Fruit fly (Drosophila melanogaster) whole organism, embryonic: ENCODE measurements around the gene Obp99d.
A peak's percentile ranks its signal among the peaks of the same experiment; 100 is the strongest.

Experiments
- ATbp ChIP-seq: fragments of 200-800 bp; sonication (Bioruptor generic); optimal IDR thresholded peaks from 2 replicates; lab custom pipeline; 2017; ENCODE audit warnings: missing biosample characterization, mild to moderate bottlenecking, missing genetic modification characterization, missing genetic modification reagents
- Asciz ChIP-seq: fragments of 200-800 bp; sonication (Bioruptor generic); optimal IDR thresholded peaks from 2 replicates; lab custom pipeline; 2017; ENCODE audit warnings: missing biosample characterization, mild to moderate bottlenecking, missing genetic modification characterization, missing genetic modification reagents
- Atf-2 ChIP-seq: fragments of 200-800 bp; sonication (Bioruptor generic); optimal IDR thresholded peaks from 2 replicates; lab custom pipeline; 2016; ENCODE audit warnings: missing biosample characterization, missing genetic modification characterization
- CG10979 ChIP-seq: fragments of 200-800 bp; sonication (Bioruptor generic); optimal IDR thresholded peaks from 2 replicates; lab custom pipeline; 2018; ENCODE audit warnings: missing biosample characterization, mild to moderate bottlenecking, missing genetic modification characterization, moderate library complexity
- CG1233 ChIP-seq: fragments of 200-800 bp; sonication (Bioruptor generic); optimal IDR thresholded peaks from 4 replicates; lab custom pipeline; 2018; ENCODE audit warnings: missing biosample characterization, mild to moderate bottlenecking, missing genetic modification characterization
- CG15601 ChIP-seq: fragments of 200-800 bp; sonication (Bioruptor generic); optimal IDR thresholded peaks from 3 replicates; lab custom pipeline; 2019; ENCODE audit warnings: missing biosample characterization, mild to moderate bottlenecking, missing genetic modification characterization, moderate library complexity
- CG1647 ChIP-seq: fragments of 200-800 bp; sonication (Bioruptor generic); optimal IDR thresholded peaks from 3 replicates; lab custom pipeline; 2016; ENCODE audit warnings: missing biosample characterization, missing genetic modification characterization
- CG17361 ChIP-seq: fragments of 200-800 bp; sonication (Bioruptor generic); IDR thresholded peaks from 3 replicates; pipeline ENCODE4 v1.3.6; 2022; ENCODE audit warnings: missing biosample characterization, missing genetic modification characterization
- CG17568 ChIP-seq: fragments of 200-800 bp; sonication (Bioruptor generic); optimal IDR thresholded peaks from 2 replicates; lab custom pipeline; 2018; ENCODE audit warnings: missing biosample characterization, mild to moderate bottlenecking, missing genetic modification characterization, moderate library complexity
- CG18619 ChIP-seq: fragments of 200-800 bp; sonication (Bioruptor generic); optimal IDR thresholded peaks from 3 replicates; lab custom pipeline; 2017; ENCODE audit warnings: missing biosample characterization, mild to moderate bottlenecking, missing genetic modification characterization
- CG2120 ChIP-seq: fragments of 200-800 bp; sonication (Bioruptor generic); optimal IDR thresholded peaks from 3 replicates; lab custom pipeline; 2016; ENCODE audit warnings: missing biosample characterization, missing genetic modification characterization
- CG2202 ChIP-seq: fragments of 200-800 bp; sonication (Bioruptor generic); optimal IDR thresholded peaks from 2 replicates; lab custom pipeline; 2018; ENCODE audit warnings: missing biosample characterization, mild to moderate bottlenecking, missing genetic modification characterization
- CG2712 ChIP-seq: fragments of 200-800 bp; optimal IDR thresholded peaks from 3 replicates; lab custom pipeline; 2019; ENCODE audit warnings: missing biosample characterization, mild to moderate bottlenecking, missing genetic modification characterization, moderate library complexity
- CG2889 ChIP-seq: fragments of 200-800 bp; sonication (Bioruptor generic); IDR thresholded peaks from 3 replicates; pipeline ENCODE4 v1.3.6; 2022; ENCODE audit warnings: missing biosample characterization, missing genetic modification characterization
- CG3163 ChIP-seq: fragments of 200-800 bp; sonication (Bioruptor generic); optimal IDR thresholded peaks from 3 replicates; lab custom pipeline; 2016; ENCODE audit warnings: missing biosample characterization, missing genetic modification characterization
- CG32767 ChIP-seq: fragments of 200-800 bp; sonication (Bioruptor generic); IDR thresholded peaks from 2 replicates; pipeline ENCODE4 v1.3.6; 2022; ENCODE audit warnings: missing biosample characterization, missing genetic modification characterization
- CG33557 ChIP-seq: fragments of 200-800 bp; sonication (Bioruptor generic); optimal IDR thresholded peaks from 2 replicates; lab custom pipeline; 2019; ENCODE audit warnings: missing biosample characterization, mild to moderate bottlenecking, missing genetic modification characterization, moderate library complexity
- CG42726 ChIP-seq: fragments of 200-800 bp; sonication (Bioruptor generic); IDR thresholded peaks from 2 replicates; pipeline ENCODE4 v1.3.6; 2022; ENCODE audit warnings: missing biosample characterization, missing genetic modification characterization; ENCODE audit not compliant: partially characterized antibody
- CG4424 ChIP-seq: fragments of 200-800 bp; sonication (Bioruptor generic); optimal IDR thresholded peaks from 3 replicates; lab custom pipeline; 2016; ENCODE audit warnings: missing biosample characterization, missing genetic modification characterization
- CG7556 ChIP-seq: fragments of 200-800 bp; sonication (Bioruptor generic); optimal IDR thresholded peaks from 2 replicates; lab custom pipeline; 2017; ENCODE audit warnings: missing biosample characterization, mild to moderate bottlenecking, missing genetic modification characterization
- CG7786 ChIP-seq: fragments of 200-800 bp; sonication (Bioruptor generic); optimal IDR thresholded peaks from 2 replicates; lab custom pipeline; 2016; ENCODE audit warnings: missing biosample characterization, missing genetic modification characterization
- Doc3 ChIP-seq: fragments of 200-800 bp; sonication (Bioruptor generic); IDR thresholded peaks from 3 replicates; pipeline ENCODE4 v1.3.6; 2022; ENCODE audit warnings: missing biosample characterization, missing genetic modification characterization; ENCODE audit not compliant: partially characterized antibody
- E2f2 ChIP-seq: fragments of 200-800 bp; sonication (Bioruptor generic); IDR thresholded peaks from 2 replicates; pipeline ENCODE4 v1.3.6; 2022; ENCODE audit warnings: missing biosample characterization, missing genetic modification characterization
- HLH54F ChIP-seq: fragments of 200-800 bp; sonication (Bioruptor generic); optimal IDR thresholded peaks from 3 replicates; lab custom pipeline; 2016; ENCODE audit warnings: missing biosample characterization, missing genetic modification characterization
- Hmx ChIP-seq: fragments of 200-800 bp; sonication (Bioruptor generic); optimal IDR thresholded peaks from 2 replicates; lab custom pipeline; 2016; ENCODE audit warnings: missing biosample characterization, missing genetic modification characterization
- Mad ChIP-seq: fragments of 200-800 bp; sonication (Bioruptor generic); optimal IDR thresholded peaks from 2 replicates; lab custom pipeline; 2016; ENCODE audit warnings: missing biosample characterization, missing genetic modification characterization
- Med ChIP-seq: fragments of 200-800 bp; sonication (Bioruptor generic); peaks from one replicate; lab custom pipeline; 2016; ENCODE audit warnings: missing biosample characterization, missing genetic modification characterization, mild to moderate bottlenecking, inconsistent platforms, moderate library complexity
- Rfx ChIP-seq: fragments of 200-800 bp; sonication (Bioruptor generic); IDR thresholded peaks from 2 replicates; pipeline ENCODE4 v1.3.6; 2022; ENCODE audit warnings: missing biosample characterization, missing genetic modification characterization
- Scr ChIP-seq: fragments of 200-800 bp; sonication (Bioruptor generic); IDR thresholded peaks from 2 replicates; pipeline ENCODE4 v1.3.6; 2022; ENCODE audit warnings: missing biosample characterization, missing genetic modification characterization; ENCODE audit not compliant: partially characterized antibody
- Sry-β ChIP-seq: fragments of 200-800 bp; sonication (Bioruptor generic); optimal IDR thresholded peaks from 2 replicates; lab custom pipeline; 2018; ENCODE audit warnings: missing biosample characterization, mild to moderate bottlenecking, missing genetic modification characterization, moderate library complexity
- Ssrp ChIP-seq: fragments of 200-800 bp; sonication (Bioruptor generic); optimal IDR thresholded peaks from 2 replicates; lab custom pipeline; 2018; ENCODE audit warnings: missing biosample characterization, mild to moderate bottlenecking, missing genetic modification characterization, moderate library complexity
- Xbp1 ChIP-seq: fragments of 200-800 bp; sonication (Bioruptor generic); optimal IDR thresholded peaks from 3 replicates; lab custom pipeline; 2016; ENCODE audit warnings: missing biosample characterization, mild to moderate bottlenecking, missing genetic modification characterization
- ap ChIP-seq: fragments of 200-800 bp; sonication (Bioruptor generic); IDR thresholded peaks from 2 replicates; pipeline ENCODE4 v1.3.6; 2022; ENCODE audit warnings: missing biosample characterization, missing genetic modification characterization
- ash1 ChIP-seq: fragments of 200-800 bp; sonication (Bioruptor generic); optimal IDR thresholded peaks from 2 replicates; lab custom pipeline; 2018; ENCODE audit warnings: missing biosample characterization, mild to moderate bottlenecking, missing genetic modification characterization
- chm ChIP-seq: fragments of 200-800 bp; sonication (Bioruptor generic); IDR thresholded peaks from 2 replicates; pipeline ENCODE4 v1.3.6; 2022; ENCODE audit warnings: missing biosample characterization, missing genetic modification characterization
- ci ChIP-seq: fragments of 200-800 bp; sonication (Bioruptor generic); IDR thresholded peaks from 3 replicates; pipeline ENCODE4 v1.3.6; 2022; ENCODE audit warnings: missing biosample characterization, missing genetic modification characterization
- crp ChIP-seq, 2 experiments: fragments of 200-800 bp; sonication (Bioruptor generic); optimal IDR thresholded peaks; 2 replicates in 1 of 2; 3 replicates in 1 of 2; lab custom pipeline; 2017; ENCODE audit warnings: missing biosample characterization in 2 of 2, missing genetic modification characterization in 2 of 2, mild to moderate bottlenecking in 1 of 2, moderate library complexity in 1 of 2
- dimm ChIP-seq: fragments of 200-800 bp; sonication (Bioruptor generic); IDR thresholded peaks from 2 replicates; pipeline ENCODE4 v1.3.6; 2022; ENCODE audit warnings: missing biosample characterization, missing genetic modification characterization
- disco-r ChIP-seq: fragments of 200-800 bp; sonication (Bioruptor generic); optimal IDR thresholded peaks from 2 replicates; lab custom pipeline; 2016; ENCODE audit warnings: missing biosample characterization, missing genetic modification characterization
- dysf ChIP-seq: fragments of 200-800 bp; sonication (Bioruptor generic); IDR thresholded peaks from 3 replicates; pipeline ENCODE4 v1.3.6; 2022; ENCODE audit warnings: missing biosample characterization, missing genetic modification characterization
- hth ChIP-seq: fragments of >200 bp; optimal IDR thresholded peaks from 2 replicates; lab custom pipeline; 2017; ENCODE audit warnings: inconsistent platforms
- kni ChIP-seq: fragments of 200-800 bp; sonication (Bioruptor generic); optimal IDR thresholded peaks from 3 replicates; lab custom pipeline; 2017; ENCODE audit warnings: mild to moderate bottlenecking, missing biosample characterization, missing genetic modification reagents, missing genetic modification characterization
- odd ChIP-seq: fragments of 200-800 bp; sonication (Bioruptor generic); optimal IDR thresholded peaks from 2 replicates; lab custom pipeline; 2017; ENCODE audit warnings: missing biosample characterization, mild to moderate bottlenecking, missing genetic modification characterization
- row ChIP-seq: fragments of 200-800 bp; sonication (Bioruptor generic); IDR thresholded peaks from 3 replicates; pipeline ENCODE4 v1.3.6; 2022; ENCODE audit warnings: missing biosample characterization, missing genetic modification characterization
- scrt ChIP-seq: fragments of 200-800 bp; sonication (Bioruptor generic); optimal IDR thresholded peaks from 2 replicates; lab custom pipeline; 2018; ENCODE audit warnings: missing biosample characterization, mild to moderate bottlenecking, missing genetic modification characterization, moderate library complexity
- sim ChIP-seq: fragments of 200-800 bp; sonication (Bioruptor generic); IDR thresholded peaks from 2 replicates; pipeline ENCODE4 v1.3.6; 2022; ENCODE audit warnings: missing biosample characterization, missing genetic modification characterization
- stwl ChIP-seq: fragments of 200-800 bp; sonication (Bioruptor generic); optimal IDR thresholded peaks from 3 replicates; lab custom pipeline; 2018; ENCODE audit warnings: missing biosample characterization, mild to moderate bottlenecking, missing genetic modification characterization, moderate library complexity
- tin ChIP-seq: fragments of 200-800 bp; sonication (Bioruptor generic); optimal IDR thresholded peaks from 3 replicates; lab custom pipeline; 2016; ENCODE audit warnings: missing biosample characterization, missing genetic modification characterization
- ttk ChIP-seq: fragments of 200-800 bp; sonication (Bioruptor generic); IDR thresholded peaks from 2 replicates; pipeline ENCODE4 v2.1.2; 2022; ENCODE audit warnings: missing biosample characterization, missing genetic modification characterization
- tx ChIP-seq: fragments of 200-800 bp; sonication (Bioruptor generic); optimal IDR thresholded peaks from 2 replicates; lab custom pipeline; 2016; ENCODE audit warnings: missing biosample characterization, missing genetic modification characterization

Obp99d gene

DNA sequence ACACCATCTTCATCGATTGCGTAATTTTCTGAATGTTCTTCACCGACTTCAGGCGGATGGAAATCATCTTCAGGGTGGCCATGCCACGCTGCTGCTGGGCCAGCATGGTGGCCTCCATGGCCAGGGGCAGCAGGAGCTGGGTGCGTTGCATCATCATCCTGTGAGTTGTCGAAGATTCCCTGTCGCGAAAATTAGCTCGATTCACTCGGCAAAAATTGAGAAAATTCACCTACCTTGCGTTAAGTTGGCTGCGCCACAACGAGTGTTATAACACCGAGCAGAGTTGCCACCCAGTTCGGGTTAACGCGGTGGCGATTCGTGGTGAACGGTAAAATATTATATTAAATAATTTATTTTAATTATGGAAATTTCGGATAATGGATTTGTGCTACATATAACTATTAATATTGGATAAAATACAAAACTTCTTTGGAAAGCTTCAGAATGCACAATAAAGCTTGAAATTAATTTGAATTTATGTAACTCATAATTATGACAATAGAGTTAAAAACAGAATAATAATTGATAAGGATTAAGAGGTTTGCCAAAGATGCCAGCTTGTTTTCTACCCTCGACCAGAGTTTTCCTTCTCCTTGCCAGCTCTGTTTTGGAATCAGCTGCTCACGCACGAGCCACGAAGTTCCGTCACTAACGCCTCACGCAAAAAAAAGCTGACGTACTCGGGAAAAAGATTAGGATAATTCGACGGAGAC lies 34.4 kb downstream of the Obp99d start, which contains the start of the genes ATPsyngamma and yata (continued):
- no peak for TF ChIP-seq odd (GFP tag; lab: Kevin White, UChicago)
- TF ChIP-seq CG2202 (tag; lab: Kevin White, UChicago), result no peak
- TF ChIP-seq CG7786 (GFP tag; lab: Kevin White, UChicago), result no peak
- no peak for TF ChIP-seq ap (GFP tag; lab: Robert Waterston, UW)
- no peak for TF ChIP-seq scrt (GFP tag; lab: Kevin White, UChicago)
- peak; percentile 38 for TF ChIP-seq CG4424 (GFP tag; lab: Kevin White, UChicago)
- TF ChIP-seq Asciz (GFP tag; lab: Kevin White, UChicago), result no peak
- TF ChIP-seq row (GFP tag; lab: Robert Waterston, UW), result peak; percentile 86
- no peak for TF ChIP-seq disco-r (GFP tag; lab: Kevin White, UChicago)
- TF ChIP-seq ATbp (GFP tag; lab: Kevin White, UChicago), result peak; percentile 4
- TF ChIP-seq Rfx (GFP tag; lab: Robert Waterston, UW), result peak; percentile 48
- TF ChIP-seq Mad (GFP tag; lab: Kevin White, UChicago), result no peak
- 0 out of 3 replicates have a peak, but pooled peaks have one; percentile 59 for TF ChIP-seq Doc3 (GFP tag; lab: Robert Waterston, UW)
- TF ChIP-seq CG1647 (GFP tag; lab: Kevin White, UChicago), result no peak
- TF ChIP-seq tin (GFP tag; lab: Kevin White, UChicago), result peak; percentile 31
- TF ChIP-seq CG33557 (GFP tag; lab: Kevin White, UChicago), result peak; percentile 43
- no peak for TF ChIP-seq tx (GFP tag; lab: Kevin White, UChicago)
- no peak for TF ChIP-seq CG2889 (GFP tag; lab: Robert Waterston, UW)
- no peak for TF ChIP-seq CG7556 (GFP tag; lab: Kevin White, UChicago)
- TF ChIP-seq CG18619 (GFP tag; lab: Kevin White, UChicago), result peak; percentile 40
- no peak for TF ChIP-seq CG32767 (GFP tag; lab: Robert Waterston, UW)
- TF ChIP-seq ci (GFP tag; lab: Robert Waterston, UW), result 0 out of 3 replicates have a peak, but pooled peaks have one; percentile 36
- TF ChIP-seq Med, result peak; percentile 6
- no peak; the same call in 2 of the 3 replicates for TF ChIP-seq CG17361
- no peak for TF ChIP-seq ttk
- no peak for TF ChIP-seq dimm
- no peak for TF ChIP-seq CG3163
- TF ChIP-seq E2f2 (GFP tag; lab: Robert Waterston, UW), result no peak
- TF ChIP-seq stwl (tag; lab: Kevin White, UChicago), result peak; percentile 17
- peak; percentile 18 for TF ChIP-seq CG10979
- peak; percentile 14 for TF ChIP-seq Xbp1 (GFP tag; lab: Kevin White, UChicago)
- TF ChIP-seq ash1 (GFP tag; lab: Kevin White, UChicago), result no peak
- peak; percentile 16; the same call in 1 of the 2 replicates for TF ChIP-seq CG42726 (GFP tag; lab: Robert Waterston, UW)
- no peak for TF ChIP-seq chm (GFP tag; lab: Robert Waterston, UW)
- TF ChIP-seq CG2120 (GFP tag; lab: Kevin White, UChicago), result peak; percentile 21
- TF ChIP-seq kni (GFP tag; lab: Kevin White, UChicago), result no peak
- peak; percentile 24 for TF ChIP-seq CG1233 (GFP tag; lab: Kevin White, UChicago)
- TF ChIP-seq CG2712 (tag; lab: Kevin White, UChicago), result peak; percentile 53
- no peak for TF ChIP-seq HLH54F (GFP tag; lab: Kevin White, UChicago)
- TF ChIP-seq crp (GFP tag; optimal IDR thresholded peaks at IDR 0.05; lab: Kevin White, UChicago), result peak; percentile 69 to 93
- TF ChIP-seq hth (lab: Kevin White, UChicago), result no peak
- TF ChIP-seq dysf (GFP tag; lab: Robert Waterston, UW), result peak; percentile 19; the same call in 1 of the 3 replicates
- TF ChIP-seq Ssrp (tag; lab: Kevin White, UChicago), result peak; percentile 19
- no peak for TF ChIP-seq sim
- no peak for TF ChIP-seq Atf-2 (GFP tag; lab: Kevin White, UChicago)
- no peak for TF ChIP-seq CG17568 (GFP tag; lab: Kevin White, UChicago)
- peak; percentile 78 for TF ChIP-seq Scr (GFP tag; lab: Robert Waterston, UW)
- TF ChIP-seq CG15601 (tag; lab: Kevin White, UChicago), result peak; percentile 57
- TF ChIP-seq Sry-β (GFP tag; lab: Kevin White, UChicago), result peak; percentile 41
- TF ChIP-seq Hmx (GFP tag; lab: Kevin White, UChicago), result no peak
